Worm (Caenorhabditis elegans) whole organism, mixed stage, embryonic: ENCODE data around the gene F40F8.4.

ENCODE experiments used
- M03D4.4 ChIP-seq: sonication (generic microtip); optimal IDR thresholded peaks from 2 replicates; lab custom pipeline; 2017; ENCODE audit warnings: mild to moderate bottlenecking, missing genetic modification characterization, missing compliant biosample characterization
- bed-3 ChIP-seq: fragments of 200-800 bp; sonication (Bioruptor generic); optimal IDR thresholded peaks from 3 replicates; lab custom pipeline; 2018; ENCODE audit warnings: mild to moderate bottlenecking, missing genetic modification characterization, moderate library complexity, missing compliant biosample characterization
- ceh-39 ChIP-seq: fragments of 150-350 bp; optimal IDR thresholded peaks from 2 replicates; lab custom pipeline; 2014; ENCODE audit warnings: missing biosample characterization, missing genetic modification characterization
- ceh-43 ChIP-seq: fragments of 200-800 bp; sonication (Bioruptor generic); optimal IDR thresholded peaks from 2 replicates; lab custom pipeline; 2018; ENCODE audit warnings: mild to moderate bottlenecking, missing genetic modification characterization, moderate library complexity, missing compliant biosample characterization
- ceh-83 ChIP-seq: fragments of 200-800 bp; sonication (Bioruptor generic); optimal IDR thresholded peaks from 2 replicates; lab custom pipeline; 2018; ENCODE audit warnings: mild to moderate bottlenecking, missing genetic modification characterization, missing compliant biosample characterization
- ces-1 ChIP-seq: fragments of 150-350 bp; optimal IDR thresholded peaks from 2 replicates; lab custom pipeline; 2014; ENCODE audit warnings: missing biosample characterization, missing genetic modification reagents, missing genetic modification characterization
- cnd-1 ChIP-seq: fragments of 200-800 bp; sonication (Bioruptor generic); optimal IDR thresholded peaks from 2 replicates; lab custom pipeline; 2018; ENCODE audit warnings: mild to moderate bottlenecking, missing genetic modification characterization, missing compliant biosample characterization
- drap-1 ChIP-seq: fragments of 200-800 bp; sonication (Bioruptor generic); optimal IDR thresholded peaks from 3 replicates; lab custom pipeline; 2018; ENCODE audit warnings: mild to moderate bottlenecking, missing genetic modification characterization, missing compliant biosample characterization
- elt-1 ChIP-seq: sonication (generic microtip); optimal IDR thresholded peaks from 2 replicates; lab custom pipeline; 2017; ENCODE audit warnings: missing genetic modification characterization, mild to moderate bottlenecking, missing compliant biosample characterization, antibody characterized with exemption, moderate library complexity, borderline replicate concordance; ENCODE audit not compliant: insufficient read depth
- elt-3 ChIP-seq: fragments of 150-350 bp; optimal IDR thresholded peaks from 2 replicates; lab custom pipeline; 2014; ENCODE audit warnings: missing biosample characterization, missing genetic modification characterization
- flh-1 ChIP-seq: fragments of 200-800 bp; sonication (Bioruptor generic); optimal IDR thresholded peaks from 2 replicates; lab custom pipeline; 2018; ENCODE audit warnings: mild to moderate bottlenecking, missing genetic modification characterization, moderate library complexity, missing compliant biosample characterization
- ham-2 ChIP-seq: fragments of 200-800 bp; sonication (Bioruptor generic); optimal IDR thresholded peaks from 2 replicates; lab custom pipeline; 2018; ENCODE audit warnings: mild to moderate bottlenecking, missing genetic modification characterization, missing compliant biosample characterization
- hlh-1 ChIP-seq: fragments of 150-350 bp; optimal IDR thresholded peaks from 2 replicates; lab custom pipeline; 2014; ENCODE audit warnings: missing biosample characterization, missing genetic modification reagents, missing genetic modification characterization
- lin-32 ChIP-seq: fragments of 200-800 bp; sonication (Bioruptor generic); optimal IDR thresholded peaks from 2 replicates; lab custom pipeline; 2018; ENCODE audit warnings: mild to moderate bottlenecking, missing genetic modification characterization, missing compliant biosample characterization
- lsy-2 ChIP-seq: fragments of 150-350 bp; optimal IDR thresholded peaks from 2 replicates; lab custom pipeline; 2014; ENCODE audit warnings: missing biosample characterization, missing genetic modification characterization
- mab-5 ChIP-seq: fragments of 150-350 bp; optimal IDR thresholded peaks from 2 replicates; lab custom pipeline; 2014; ENCODE audit warnings: missing biosample characterization, missing genetic modification characterization
- mls-2 ChIP-seq: sonication (generic microtip); optimal IDR thresholded peaks from 2 replicates; lab custom pipeline; 2016; ENCODE audit warnings: mild to moderate bottlenecking, missing genetic modification characterization, moderate library complexity, missing compliant biosample characterization
- nhr-12 ChIP-seq: fragments of 150-350 bp; optimal IDR thresholded peaks from 2 replicates; lab custom pipeline; 2014; ENCODE audit warnings: missing biosample characterization, missing genetic modification characterization
- nhr-2 ChIP-seq: fragments of 150-350 bp; optimal IDR thresholded peaks from 2 replicates; lab custom pipeline; 2014; ENCODE audit warnings: missing biosample characterization, missing genetic modification characterization
- nhr-237 ChIP-seq: fragments of 150-350 bp; optimal IDR thresholded peaks from 2 replicates; lab custom pipeline; 2014; ENCODE audit warnings: missing biosample characterization, missing genetic modification characterization
- nhr-76 ChIP-seq: sonication (generic microtip); optimal IDR thresholded peaks from 2 replicates; lab custom pipeline; 2017; ENCODE audit warnings: missing biosample characterization, missing genetic modification characterization
- pha-4 ChIP-seq: fragments of 150-350 bp; optimal IDR thresholded peaks from 2 replicates; lab custom pipeline; 2018; ENCODE audit warnings: missing biosample characterization, missing genetic modification reagents, missing genetic modification characterization
- sptf-1 ChIP-seq: sonication (generic microtip); optimal IDR thresholded peaks from 2 replicates; lab custom pipeline; 2017; ENCODE audit warnings: mild to moderate bottlenecking, missing genetic modification characterization, moderate library complexity, missing compliant biosample characterization
- tbx-8 ChIP-seq: fragments of 200-800 bp; sonication (Bioruptor generic); optimal IDR thresholded peaks from 2 replicates; lab custom pipeline; 2018; ENCODE audit warnings: mild to moderate bottlenecking, missing genetic modification characterization, moderate library complexity, missing compliant biosample characterization
- unc-120 ChIP-seq: sonication (generic microtip); optimal IDR thresholded peaks from 2 replicates; lab custom pipeline; 2017; ENCODE audit warnings: missing genetic modification characterization, missing compliant biosample characterization; ENCODE audit not compliant: poor library complexity, severe bottlenecking
- unc-39 ChIP-seq: fragments of 150-350 bp; optimal IDR thresholded peaks from 2 replicates; lab custom pipeline; 2014; ENCODE audit warnings: missing biosample characterization, missing genetic modification characterization
- unc-62 ChIP-seq: fragments of 150-350 bp; optimal IDR thresholded peaks from 2 replicates; lab custom pipeline; 2014; ENCODE audit warnings: missing biosample characterization, missing genetic modification reagents, missing genetic modification characterization
- zip-8 ChIP-seq: fragments of 150-350 bp; optimal IDR thresholded peaks from 2 replicates; lab custom pipeline; 2014; ENCODE audit warnings: missing biosample characterization, missing genetic modification characterization
- ztf-11 ChIP-seq: fragments of 150-350 bp; optimal IDR thresholded peaks from 2 replicates; lab custom pipeline; 2014; ENCODE audit warnings: missing biosample characterization, missing genetic modification characterization

The F40F8.4 gene

ce11 chrII:11167039-11167438, 27.0 kb upstream of the F40F8.4 start:
- TF ChIP-seq hlh-1 (tag; lab: Kevin White, UChicago): no peak
- no peak for TF ChIP-seq ceh-43 (GFP tag; lab: Kevin White, UChicago)
- no peak for TF ChIP-seq elt-3 (tag; lab: Kevin White, UChicago)
- no peak for TF ChIP-seq flh-1 (GFP tag; lab: Kevin White, UChicago)
- no peak for TF ChIP-seq ces-1 (GFP tag; lab: Kevin White, UChicago)
- no peak for TF ChIP-seq M03D4.4 (tag; lab: Kevin White, UChicago)
- TF ChIP-seq nhr-76 (tag; lab: Kevin White, UChicago): no peak
- no peak for TF ChIP-seq nhr-12
- no peak for TF ChIP-seq zip-8
- TF ChIP-seq unc-62 (GFP tag; lab: Kevin White, UChicago): no peak
- no peak for TF ChIP-seq nhr-2 (tag; lab: Kevin White, UChicago)
- TF ChIP-seq lsy-2: no peak

ce11 chrII:11166414-11166813, 26.4 kb upstream of the F40F8.4 start:
- TF ChIP-seq sptf-1 (tag; lab: Kevin White, UChicago) (peak; percentile 10), ces-1 (GFP tag; lab: Kevin White, UChicago) (peak; percentile 48), nhr-2 (tag; lab: Kevin White, UChicago) (no peak), mls-2 (tag; lab: Kevin White, UChicago) (no peak)

- TF ChIP-seq hlh-1 (tag; lab: Kevin White, UChicago) (no peak), flh-1 (GFP tag; lab: Kevin White, UChicago) (no peak), ceh-43 (GFP tag; lab: Kevin White, UChicago) (no peak), zip-8 (no peak), mab-5 (no peak), elt-3 (tag; lab: Kevin White, UChicago) (no peak), pha-4 (tag; lab: Kevin White, UChicago) (no peak), cnd-1 (tag; lab: Kevin White, UChicago) (no peak), nhr-12 (no peak), ces-1 (GFP tag; lab: Kevin White, UChicago) (no peak), ceh-83 (GFP tag; lab: Kevin White, UChicago) (no peak), tbx-8 (GFP tag; lab: Kevin White, UChicago) (no peak), nhr-76 (tag; lab: Kevin White, UChicago) (no peak), unc-39 (no peak), drap-1 (GFP tag; lab: Kevin White, UChicago) (no peak), elt-1 (tag; lab: Kevin White, UChicago) (no peak)
These were observed 23.3 kb upstream of the F40F8.4 start for ce11 chrII:11163291-11163690.

- TF ChIP-seq ces-1 (GFP tag; lab: Kevin White, UChicago): no peak
- TF ChIP-seq nhr-12: no peak
- no peak for TF ChIP-seq lin-32 (GFP tag; lab: Kevin White, UChicago)
- TF ChIP-seq nhr-237: no peak
- TF ChIP-seq sptf-1 (tag; lab: Kevin White, UChicago): no peak
These were observed 22.4 kb upstream of the F40F8.4 start, which contains the start of gene ptr-13 for ce11 chrII:11162390-11162789. TSS of gene ptr-13 (minus strand) at chrII:11162481.

ce11 chrII:11161675-11162074, 21.6 kb upstream of the F40F8.4 start:
- TF ChIP-seq unc-62 (GFP tag; lab: Kevin White, UChicago): no peak
- no peak for TF ChIP-seq nhr-12
- TF ChIP-seq mab-5: no peak
- no peak for TF ChIP-seq sptf-1 (tag; lab: Kevin White, UChicago)
- no peak for TF ChIP-seq tbx-8 (GFP tag; lab: Kevin White, UChicago)
- TF ChIP-seq ces-1 (GFP tag; lab: Kevin White, UChicago): no peak
- TF ChIP-seq drap-1 (GFP tag; lab: Kevin White, UChicago): no peak
- TF ChIP-seq M03D4.4 (tag; lab: Kevin White, UChicago): no peak
- TF ChIP-seq elt-1 (tag; lab: Kevin White, UChicago): no peak

ce11 chrII:11157660-11158059, 17.6 kb upstream of the F40F8.4 start:
- peak; percentile 60 for TF ChIP-seq drap-1 (GFP tag; lab: Kevin White, UChicago)
- peak; percentile 52 for TF ChIP-seq bed-3 (GFP tag; lab: Kevin White, UChicago)
- TF ChIP-seq unc-120: peak; percentile 70
- peak; percentile 61 for TF ChIP-seq ham-2 (GFP tag; lab: Kevin White, UChicago)
- TF ChIP-seq cnd-1 (tag; lab: Kevin White, UChicago): peak; percentile 13
- peak; percentile 71 for TF ChIP-seq sptf-1 (tag; lab: Kevin White, UChicago)
- TF ChIP-seq ztf-11 (tag; lab: Kevin White, UChicago): no peak
- no peak for TF ChIP-seq flh-1 (GFP tag; lab: Kevin White, UChicago)
- no peak for TF ChIP-seq ceh-39
- peak; percentile 52 for TF ChIP-seq mls-2 (tag; lab: Kevin White, UChicago)
- peak; percentile 47 for TF ChIP-seq M03D4.4 (tag; lab: Kevin White, UChicago)
- TF ChIP-seq, all 35 proteins: peak for 8
